Fruit fly (Drosophila melanogaster): ENCODE results near the gene CG17744.

DNA sequence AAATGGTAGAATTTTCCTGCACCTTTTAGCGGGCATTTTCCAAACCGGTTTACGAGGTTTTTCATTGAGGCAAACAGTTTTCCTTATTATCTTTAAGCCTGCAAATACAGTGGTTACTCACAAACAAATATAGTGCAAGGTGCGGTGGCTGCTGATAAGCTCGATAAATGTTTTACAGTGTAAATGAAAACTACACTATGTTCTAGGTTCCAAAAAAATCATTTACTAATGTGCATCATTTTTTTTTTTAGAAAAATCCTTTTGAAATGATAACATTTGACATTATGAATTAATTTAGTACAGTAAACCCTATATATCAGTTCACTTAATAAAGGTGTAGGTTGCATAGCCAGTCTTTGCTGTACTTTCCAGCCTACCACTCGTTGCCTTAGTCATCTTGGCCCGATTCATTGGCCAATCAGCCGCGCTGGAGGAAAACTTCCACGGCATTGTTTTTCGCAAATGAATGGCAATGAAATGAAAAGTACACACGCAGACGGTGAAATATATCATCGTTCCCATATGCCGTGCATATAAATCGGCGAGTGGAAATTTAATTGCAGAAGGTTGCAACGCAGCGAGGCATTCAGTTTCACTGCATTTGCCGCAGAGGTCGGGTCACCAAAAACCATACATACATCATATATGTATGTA lies 48.4 kb downstream of the CG17744 start:
- TF ChIP-seq CG9705 (GFP tag; optimal IDR thresholded peaks at IDR 0.05) (no peak), ey (GFP tag; optimal IDR thresholded peaks at IDR 0.05) (no peak), psq (GFP tag; optimal IDR thresholded peaks at IDR 0.05) (no peak), HLH106 (tag; optimal IDR thresholded peaks at IDR 0.05) (no peak), jim (GFP tag; optimal IDR thresholded peaks at IDR 0.05) (no peak), lola (GFP tag; optimal IDR thresholded peaks at IDR 0.05) (no peak), h (GFP tag; optimal IDR thresholded peaks at IDR 0.05) (no peak), pan (optimal IDR thresholded peaks at IDR 0.05) (no peak)
